Fruit fly (Drosophila melanogaster) whole organism, embryonic: ENCODE data around the gene CG12194.

ENCODE experiments used
- Awh ChIP-seq: fragments of 200-800 bp; sonication (Bioruptor generic); IDR thresholded peaks from 2 replicates; pipeline ENCODE4, ENCODE4 v1.3.6; 2022; ENCODE audit warnings: missing biosample characterization, missing genetic modification characterization
- Blimp-1 ChIP-seq: fragments of 200-800 bp; sonication (Bioruptor generic); optimal IDR thresholded peaks from 3 replicates; lab custom pipeline; 2018; ENCODE audit warnings: missing biosample characterization, missing genetic modification characterization, mild to moderate bottlenecking, moderate library complexity, missing genetic modification reagents
- CG1024 ChIP-seq: fragments of 200-800 bp; sonication (Bioruptor generic); IDR thresholded peaks from 2 replicates; pipeline ENCODE4 v1.3.6; 2022; ENCODE audit warnings: missing biosample characterization, missing genetic modification characterization
- CG10543 ChIP-seq: fragments of 200-800 bp; sonication (Bioruptor generic); optimal IDR thresholded peaks from 3 replicates; lab custom pipeline; 2017; ENCODE audit warnings: missing biosample characterization, mild to moderate bottlenecking, missing genetic modification characterization, moderate library complexity
- CG11093 ChIP-seq: fragments of 200-800 bp; sonication (Bioruptor generic); IDR thresholded peaks from 3 replicates; pipeline ENCODE4 v1.3.6; 2022; ENCODE audit warnings: missing biosample characterization, missing genetic modification characterization
- CG15073 ChIP-seq: fragments of 200-800 bp; sonication (Bioruptor generic); optimal IDR thresholded peaks from 2 replicates; lab custom pipeline; 2016; ENCODE audit warnings: missing biosample characterization, missing genetic modification characterization
- CG15696 ChIP-seq: fragments of 200-800 bp; sonication (Bioruptor generic); optimal IDR thresholded peaks from 2 replicates; lab custom pipeline; 2019; ENCODE audit warnings: missing biosample characterization, mild to moderate bottlenecking, missing genetic modification characterization, moderate library complexity
- CG16779 ChIP-seq: fragments of 200-800 bp; sonication (Bioruptor generic); IDR thresholded peaks from 2 replicates; pipeline ENCODE4 v1.3.6; 2022; ENCODE audit warnings: missing biosample characterization, missing genetic modification characterization
- CG17186 ChIP-seq: fragments of 200-800 bp; sonication (Bioruptor generic); optimal IDR thresholded peaks from 3 replicates; lab custom pipeline; 2017; ENCODE audit warnings: missing biosample characterization, missing genetic modification reagents, missing genetic modification characterization
- CG17385 ChIP-seq: fragments of 200-800 bp; sonication (Bioruptor generic); optimal IDR thresholded peaks from 3 replicates; lab custom pipeline; 2018; ENCODE audit warnings: missing biosample characterization, mild to moderate bottlenecking, missing genetic modification characterization
- CG18011 ChIP-seq: fragments of 200-800 bp; sonication (Bioruptor generic); optimal IDR thresholded peaks from 2 replicates; lab custom pipeline; 2017; ENCODE audit warnings: missing biosample characterization, missing genetic modification characterization, mild to moderate bottlenecking, moderate library complexity, missing genotype
- CG18619 ChIP-seq: fragments of 200-800 bp; sonication (Bioruptor generic); optimal IDR thresholded peaks from 3 replicates; lab custom pipeline; 2017; ENCODE audit warnings: missing biosample characterization, mild to moderate bottlenecking, missing genetic modification characterization
- CG2889 ChIP-seq: fragments of 200-800 bp; sonication (Bioruptor generic); IDR thresholded peaks from 3 replicates; pipeline ENCODE4 v1.3.6; 2022; ENCODE audit warnings: missing biosample characterization, missing genetic modification characterization
- CG32532 ChIP-seq: fragments of 200-800 bp; sonication (Bioruptor generic); IDR thresholded peaks from 2 replicates; pipeline ENCODE4 v1.3.6; 2022; ENCODE audit warnings: missing biosample characterization, missing genetic modification characterization
- CG33213 ChIP-seq: fragments of 200-800 bp; sonication (Bioruptor generic); optimal IDR thresholded peaks from 3 replicates; lab custom pipeline; 2016; ENCODE audit warnings: missing biosample characterization, missing genetic modification characterization
- CG4820 ChIP-seq: fragments of 200-800 bp; sonication (Bioruptor generic); optimal IDR thresholded peaks from 3 replicates; lab custom pipeline; 2016; ENCODE audit warnings: missing biosample characterization, missing genetic modification characterization
- CG5953 ChIP-seq: fragments of 200-800 bp; sonication (Bioruptor generic); IDR thresholded peaks from 2 replicates; pipeline ENCODE4 v1.3.6; 2022; ENCODE audit warnings: missing biosample characterization, missing genetic modification characterization
- CG6654 ChIP-seq: fragments of 200-800 bp; sonication (Bioruptor generic); optimal IDR thresholded peaks from 2 replicates; lab custom pipeline; 2017; ENCODE audit warnings: missing biosample characterization, mild to moderate bottlenecking, missing genetic modification characterization
- CG6813 ChIP-seq: fragments of 200-800 bp; sonication (Bioruptor generic); optimal IDR thresholded peaks from 2 replicates; lab custom pipeline; 2017; ENCODE audit warnings: missing biosample characterization, missing genetic modification characterization, mild to moderate bottlenecking, moderate library complexity, missing genetic modification reagents
- CG6854 ChIP-seq: fragments of 200-800 bp; sonication (Bioruptor generic); optimal IDR thresholded peaks from 3 replicates; lab custom pipeline; 2017; ENCODE audit warnings: missing biosample characterization, mild to moderate bottlenecking, missing genetic modification characterization
- CG7928 ChIP-seq: fragments of 200-800 bp; sonication (Bioruptor generic); optimal IDR thresholded peaks from 2 replicates; lab custom pipeline; 2017; ENCODE audit warnings: missing biosample characterization, mild to moderate bottlenecking, missing genetic modification characterization
- CG7963 ChIP-seq: fragments of 200-800 bp; sonication (Bioruptor generic); IDR thresholded peaks from 3 replicates; pipeline ENCODE4 v1.3.6; 2022; ENCODE audit warnings: missing biosample characterization, missing genetic modification characterization; ENCODE audit not compliant: partially characterized antibody
- CG9817 ChIP-seq: fragments of 200-800 bp; sonication (Bioruptor generic); optimal IDR thresholded peaks from 2 replicates; lab custom pipeline; 2018; ENCODE audit warnings: missing biosample characterization, mild to moderate bottlenecking, missing genetic modification characterization, moderate library complexity
- CrebB ChIP-seq: fragments of 200-800 bp; sonication (Bioruptor generic); optimal IDR thresholded peaks from 3 replicates; lab custom pipeline; 2018; ENCODE audit warnings: missing biosample characterization, mild to moderate bottlenecking, missing genetic modification characterization
- Doc2 ChIP-seq: fragments of 200-800 bp; sonication (Bioruptor generic); IDR thresholded peaks from 2 replicates; pipeline ENCODE4 v1.3.6; 2022; ENCODE audit warnings: missing biosample characterization, missing genetic modification characterization
- Fer1 ChIP-seq: fragments of 200-800 bp; sonication (Bioruptor generic); optimal IDR thresholded peaks from 2 replicates; lab custom pipeline; 2017; ENCODE audit warnings: missing biosample characterization, mild to moderate bottlenecking, missing genetic modification characterization
- Fer3 ChIP-seq: fragments of 200-800 bp; sonication (Bioruptor generic); optimal IDR thresholded peaks from 2 replicates; lab custom pipeline; 2018; ENCODE audit warnings: missing biosample characterization, mild to moderate bottlenecking, missing genetic modification characterization, moderate library complexity
- HLH3B ChIP-seq: fragments of 200-800 bp; sonication (Bioruptor generic); IDR thresholded peaks from 2 replicates; pipeline ENCODE4 v1.3.6; 2022; ENCODE audit warnings: missing biosample characterization, missing genetic modification characterization
- Hey ChIP-seq: fragments of 200-800 bp; sonication (Bioruptor generic); optimal IDR thresholded peaks from 3 replicates; lab custom pipeline; 2018; ENCODE audit warnings: missing biosample characterization, mild to moderate bottlenecking, missing genetic modification characterization
- Hr3 ChIP-seq: fragments of 200-800 bp; sonication (Bioruptor generic); optimal IDR thresholded peaks from 3 replicates; lab custom pipeline; 2016; ENCODE audit warnings: missing biosample characterization, missing genetic modification characterization
- Lim3 ChIP-seq: fragments of 200-800 bp; sonication (Bioruptor generic); IDR thresholded peaks from 2 replicates; pipeline ENCODE4 v1.3.6; 2022; ENCODE audit warnings: missing biosample characterization, missing genetic modification characterization
- Nf-YA ChIP-seq: fragments of 200-800 bp; sonication (Bioruptor generic); IDR thresholded peaks from 2 replicates; pipeline ENCODE4 v1.3.6; 2022; ENCODE audit warnings: missing biosample characterization, missing genetic modification characterization
- Side ChIP-seq: fragments of 200-800 bp; sonication (Bioruptor generic); optimal IDR thresholded peaks from 2 replicates; lab custom pipeline; 2016; ENCODE audit warnings: missing biosample characterization, missing genetic modification characterization
- Six4 ChIP-seq: fragments of 200-800 bp; sonication (Bioruptor generic); optimal IDR thresholded peaks from 2 replicates; lab custom pipeline; 2016; ENCODE audit warnings: missing biosample characterization, missing genetic modification characterization
- Tbp ChIP-seq: fragments of >200 bp; optimal IDR thresholded peaks from 2 replicates; lab custom pipeline; 2018; ENCODE audit warnings: missing biosample characterization, missing genetic modification characterization
- Vsx1 ChIP-seq: fragments of 200-800 bp; sonication (Bioruptor generic); optimal IDR thresholded peaks from 2 replicates; lab custom pipeline; 2017; ENCODE audit warnings: missing biosample characterization, mild to moderate bottlenecking, missing genetic modification characterization, missing genetic modification reagents
- bowl ChIP-seq: fragments of 200-800 bp; sonication (Bioruptor generic); IDR thresholded peaks from 2 replicates; pipeline ENCODE4 v1.3.6; 2022; ENCODE audit warnings: missing biosample characterization, missing genetic modification characterization
- cato ChIP-seq: fragments of 200-800 bp; sonication (Bioruptor generic); optimal IDR thresholded peaks from 2 replicates; lab custom pipeline; 2016; ENCODE audit warnings: missing biosample characterization, missing genetic modification characterization, borderline replicate concordance
- disco-r ChIP-seq: fragments of 200-800 bp; sonication (Bioruptor generic); optimal IDR thresholded peaks from 2 replicates; lab custom pipeline; 2016; ENCODE audit warnings: missing biosample characterization, missing genetic modification characterization
- ems ChIP-seq: fragments of 200-800 bp; sonication (Bioruptor generic); optimal IDR thresholded peaks from 3 replicates; lab custom pipeline; 2016; ENCODE audit warnings: missing biosample characterization, missing genetic modification characterization
- fru ChIP-seq: fragments of >200 bp; optimal IDR thresholded peaks from 2 replicates; lab custom pipeline; 2017
- grau ChIP-seq: fragments of 200-800 bp; optimal IDR thresholded peaks from 3 replicates; lab custom pipeline; 2019; ENCODE audit warnings: missing biosample characterization, mild to moderate bottlenecking, missing genetic modification characterization, moderate library complexity
- hbn ChIP-seq: fragments of 200-800 bp; sonication (Bioruptor generic); IDR thresholded peaks from 2 replicates; pipeline ENCODE4 v1.3.6; 2022; ENCODE audit warnings: missing biosample characterization, missing genetic modification characterization; ENCODE audit not compliant: partially characterized antibody
- klu ChIP-seq: fragments of 200-800 bp; sonication (Bioruptor generic); IDR thresholded peaks from 2 replicates; pipeline ENCODE4 v1.3.6; 2022; ENCODE audit warnings: missing biosample characterization, missing genetic modification characterization
- knrl ChIP-seq: fragments of 200-800 bp; sonication (Bioruptor generic); IDR thresholded peaks from 3 replicates; pipeline ENCODE4 v1.3.6; 2022; ENCODE audit warnings: missing biosample characterization, missing genetic modification characterization; ENCODE audit not compliant: partially characterized antibody
- maf-S ChIP-seq: fragments of 200-800 bp; sonication (Bioruptor generic); optimal IDR thresholded peaks from 2 replicates; lab custom pipeline; 2016; ENCODE audit warnings: missing biosample characterization, missing genetic modification characterization
- pho ChIP-seq: fragments of 200-800 bp; sonication (Bioruptor generic); optimal IDR thresholded peaks from 2 replicates; lab custom pipeline; 2016; ENCODE audit warnings: missing biosample characterization, missing genetic modification characterization
- rib ChIP-seq: fragments of 200-800 bp; sonication (Bioruptor generic); IDR thresholded peaks from 2 replicates; pipeline ENCODE4 v1.3.6; 2022; ENCODE audit warnings: missing biosample characterization, missing genetic modification characterization
- shn ChIP-seq: fragments of 200-800 bp; sonication (Bioruptor generic); optimal IDR thresholded peaks from 3 replicates; lab custom pipeline; 2016; ENCODE audit warnings: missing biosample characterization, missing genetic modification characterization
- tna ChIP-seq: fragments of 200-800 bp; sonication (Bioruptor generic); IDR thresholded peaks from 2 replicates; pipeline ENCODE4 v1.3.6; 2022; ENCODE audit warnings: missing biosample characterization, missing genetic modification characterization; ENCODE audit not compliant: partially characterized antibody
- ttk ChIP-seq: fragments of 200-800 bp; sonication (Bioruptor generic); IDR thresholded peaks from 2 replicates; pipeline ENCODE4 v2.1.2; 2022; ENCODE audit warnings: missing biosample characterization, missing genetic modification characterization

Gene CG12194

dm6 chr2L:4847191-4847853 lies 9.2 kb downstream of the CG12194 start, which contains the start of the genes mxt and CG11927 (continued):
- no peak for TF ChIP-seq ttk
- no peak for TF ChIP-seq Fer1 (GFP tag; lab: Kevin White, UChicago)
- TF ChIP-seq CG11093 (GFP tag; lab: Robert Waterston, UW), result 0 out of 3 replicates have a peak, but pooled peaks have one; percentile 31
- TF ChIP-seq Vsx1 (GFP tag; lab: Kevin White, UChicago), result no peak
- TF ChIP-seq HLH3B (GFP tag; lab: Robert Waterston, UW), result no peak
- peak; percentile 72 for TF ChIP-seq CG17186
- TF ChIP-seq CrebB (tag; lab: Kevin White, UChicago), result no peak
- TF ChIP-seq CG15696 (tag; lab: Kevin White, UChicago), result peak; percentile 23
- TF ChIP-seq knrl (GFP tag; lab: Robert Waterston, UW), result peak; percentile 88
- TF ChIP-seq CG1024 (GFP tag; lab: Robert Waterston, UW), result no peak
- peak; percentile 46 for TF ChIP-seq Six4 (GFP tag; lab: Kevin White, UChicago)
- peak; percentile 61 for TF ChIP-seq CG32532 (GFP tag; lab: Robert Waterston, UW)
- TF ChIP-seq CG6854 (GFP tag; lab: Kevin White, UChicago), result no peak
- peak; percentile 87 for TF ChIP-seq hbn (GFP tag; lab: Robert Waterston, UW)
- no peak for TF ChIP-seq Doc2 (GFP tag; lab: Robert Waterston, UW)
- TF ChIP-seq CG5953 (GFP tag; lab: Robert Waterston, UW), result no peak
- TF ChIP-seq CG7928 (GFP tag; lab: Kevin White, UChicago), result no peak
- TF ChIP-seq shn (GFP tag; lab: Kevin White, UChicago), result peak; percentile 49
- no peak for TF ChIP-seq rib (GFP tag; lab: Robert Waterston, UW)
- TF ChIP-seq CG15073, result no peak
- no peak for TF ChIP-seq ems (GFP tag; lab: Kevin White, UChicago)
- TF ChIP-seq CG9817 (tag; lab: Kevin White, UChicago), result peak; percentile 55
- no peak for TF ChIP-seq fru (lab: Kevin White, UChicago)
- no peak for TF ChIP-seq Hey (tag; lab: Kevin White, UChicago)
- TF ChIP-seq CG7963, result peak; percentile 77
- no peak for TF ChIP-seq CG6813 (GFP tag; lab: Kevin White, UChicago)
- TF ChIP-seq cato (GFP tag; lab: Kevin White, UChicago), result no peak
- TF ChIP-seq Side, result no peak
- TF ChIP-seq CG33213, result peak; percentile 5
- TF ChIP-seq tna (GFP tag; lab: Robert Waterston, UW), result peak; percentile 77
- TF ChIP-seq disco-r, result no peak
- TF ChIP-seq Awh (GFP tag; lab: Robert Waterston, UW), result no peak
- peak; percentile 21 for TF ChIP-seq CG4820 (GFP tag; lab: Kevin White, UChicago)
- peak; percentile 56 for TF ChIP-seq CG10543
- TF ChIP-seq CG6654 (GFP tag; lab: Kevin White, UChicago), result no peak
- TF ChIP-seq Fer3 (tag; lab: Kevin White, UChicago), result peak; percentile 22
- TF ChIP-seq Nf-YA (GFP tag; lab: Robert Waterston, UW), result no peak
- peak; percentile 38 for TF ChIP-seq CG18619 (GFP tag; lab: Kevin White, UChicago)
- TF ChIP-seq maf-S (GFP tag; lab: Kevin White, UChicago), result peak; percentile 9
- no peak for TF ChIP-seq CG17385 (GFP tag; lab: Kevin White, UChicago)
- TF ChIP-seq klu (GFP tag; lab: Robert Waterston, UW), result no peak
- TF ChIP-seq CG18011 (GFP tag; lab: Kevin White, UChicago), result no peak
- peak; percentile 52 for TF ChIP-seq Hr3 (GFP tag; lab: Kevin White, UChicago)
- TF ChIP-seq Tbp, result no peak
- TF ChIP-seq Lim3 (GFP tag; lab: Robert Waterston, UW), result no peak
- TF ChIP-seq bowl (GFP tag; lab: Robert Waterston, UW), result no peak
- TF ChIP-seq CG2889 (GFP tag; lab: Robert Waterston, UW), result no peak
- no peak for TF ChIP-seq CG16779
- peak; percentile 45 for TF ChIP-seq pho (GFP tag; lab: Kevin White, UChicago)
- TF ChIP-seq Blimp-1 (GFP tag; lab: Kevin White, UChicago), result no peak
- TF ChIP-seq grau (tag; lab: Kevin White, UChicago), result peak; percentile 47
